Fruit fly (Drosophila melanogaster) whole organism, wandering third instar larva: ENCODE measurements around the gene CG9171.

ENCODE experiments used
- Abd-B ChIP-seq: fragments of >200 bp; optimal IDR thresholded peaks from 2 replicates; lab custom pipeline; 2017; ENCODE audit warnings: missing biosample characterization, missing genetic modification characterization
- CG32264 ChIP-seq: fragments of 200-800 bp; sonication (Bioruptor generic); optimal IDR thresholded peaks from 2 replicates; lab custom pipeline; 2016; ENCODE audit warnings: missing biosample characterization, missing genetic modification characterization
- CG9705 ChIP-seq: fragments of 200-800 bp; sonication (Bioruptor generic); optimal IDR thresholded peaks from 2 replicates; lab custom pipeline; 2018; ENCODE audit warnings: missing biosample characterization, mild to moderate bottlenecking, missing genetic modification characterization
- Dfd ChIP-seq: fragments of >200 bp; optimal IDR thresholded peaks from 2 replicates; lab custom pipeline; 2017; ENCODE audit warnings: missing biosample characterization, missing genetic modification characterization
- Dif ChIP-seq: fragments of 200-275, 200-300 bp; sonication (Bioruptor generic); optimal IDR thresholded peaks from 2 replicates; lab custom pipeline; 2018; ENCODE audit warnings: missing biosample characterization, missing genetic modification characterization; ENCODE audit not compliant: partially characterized antibody
- GATAd ChIP-seq: sonication (Bioruptor generic); optimal IDR thresholded peaks from 2 replicates; lab custom pipeline; 2016; ENCODE audit warnings: missing biosample characterization, missing genetic modification characterization
- HLH106 ChIP-seq: fragments of 200-800 bp; optimal IDR thresholded peaks from 3 replicates; lab custom pipeline; 2019; ENCODE audit warnings: missing biosample characterization, mild to moderate bottlenecking, missing genetic modification characterization, moderate library complexity
- Hnf4 ChIP-seq: fragments of 200-800 bp; sonication (Bioruptor generic); optimal IDR thresholded peaks from 2 replicates; lab custom pipeline; 2016; ENCODE audit warnings: missing biosample characterization, mild to moderate bottlenecking, missing genetic modification characterization
- Hr78 ChIP-seq: fragments of >200 bp; optimal IDR thresholded peaks from 2 replicates; lab custom pipeline; 2017; ENCODE audit warnings: missing biosample characterization, missing genetic modification characterization
- Hr83 ChIP-seq: fragments of 200-300 bp; sonication (Bioruptor generic); optimal IDR thresholded peaks from 2 replicates; lab custom pipeline; 2016; ENCODE audit warnings: missing biosample characterization, mild to moderate bottlenecking, missing genetic modification characterization, moderate library complexity; ENCODE audit not compliant: poor library complexity, severe bottlenecking
- Jra ChIP-seq: sonication (Bioruptor generic); optimal IDR thresholded peaks from 2 replicates; lab custom pipeline; 2016; ENCODE audit warnings: missing biosample characterization, missing genetic modification characterization
- Mio ChIP-seq: sonication (Bioruptor generic); optimal IDR thresholded peaks from 2 replicates; lab custom pipeline; 2016; ENCODE audit warnings: missing biosample characterization, missing genetic modification characterization
- Myc ChIP-seq: fragments of >200 bp; optimal IDR thresholded peaks from 2 replicates; lab custom pipeline; 2017
- N ChIP-seq: fragments of >200 bp; optimal IDR thresholded peaks from 2 replicates; lab custom pipeline; 2018; ENCODE audit warnings: missing biosample characterization, missing external identifiers, missing genetic modification characterization
- OdsH ChIP-seq: fragments of 200-800 bp; sonication (Bioruptor generic); optimal IDR thresholded peaks from 2 replicates; lab custom pipeline; 2016; ENCODE audit warnings: missing biosample characterization, mild to moderate bottlenecking, missing genetic modification characterization
- Rel ChIP-seq, 2 experiments: fragments of 200-800 bp; sonication (Bioruptor generic) in 1 of 2; optimal IDR thresholded peaks; 2 replicates in 1 of 2; 3 replicates in 1 of 2; lab custom pipeline; 2016 to 2019; ENCODE audit warnings: mild to moderate bottlenecking in 2 of 2, missing biosample characterization in 2 of 2, missing genetic modification characterization in 2 of 2, moderate library complexity in 1 of 2
- Sp1 ChIP-seq: fragments of 200-800 bp; sonication (Bioruptor generic); optimal IDR thresholded peaks from 3 replicates; lab custom pipeline; 2019; ENCODE audit warnings: missing biosample characterization, mild to moderate bottlenecking, missing genetic modification characterization, moderate library complexity
- Vsx2 ChIP-seq: fragments of 200-300, 225-300 bp; sonication (Bioruptor generic); optimal IDR thresholded peaks from 2 replicates; lab custom pipeline; 2018; ENCODE audit warnings: missing biosample characterization, missing genetic modification characterization; ENCODE audit not compliant: partially characterized antibody
- br ChIP-seq: fragments of 200-800 bp; sonication (Bioruptor generic); optimal IDR thresholded peaks from 2 replicates; lab custom pipeline; 2016; ENCODE audit warnings: missing biosample characterization, missing genetic modification characterization
- brk ChIP-seq: fragments of 200-800 bp; sonication (Bioruptor generic); optimal IDR thresholded peaks from 2 replicates; lab custom pipeline; 2016; ENCODE audit warnings: missing biosample characterization, mild to moderate bottlenecking, missing genetic modification characterization
- dl ChIP-seq, 2 experiments: fragments of 175-275, 200-275 bp in 1 of 2; fragments of 200-275 bp in 1 of 2; sonication (Bioruptor generic); optimal IDR thresholded peaks; lab custom pipeline; 2018; ENCODE audit warnings: mild to moderate bottlenecking in 2 of 2, missing biosample characterization in 2 of 2, missing genetic modification characterization in 2 of 2, moderate library complexity in 2 of 2; ENCODE audit not compliant: partially characterized antibody in 2 of 2, insufficient read depth in 1 of 2
- dmrt93B ChIP-seq: fragments of 200-800 bp; sonication (Bioruptor generic); optimal IDR thresholded peaks from 2 replicates; lab custom pipeline; 2018; ENCODE audit warnings: missing biosample characterization, mild to moderate bottlenecking, missing genetic modification characterization
- dsf ChIP-seq: sonication (Bioruptor generic); optimal IDR thresholded peaks from 2 replicates; lab custom pipeline; 2016; ENCODE audit warnings: missing biosample characterization, missing genetic modification characterization, borderline replicate concordance
- ey ChIP-seq: fragments of 200-800 bp; sonication (Bioruptor generic); optimal IDR thresholded peaks from 2 replicates; lab custom pipeline; 2016; ENCODE audit warnings: missing biosample characterization, missing genetic modification characterization
- foxo ChIP-seq, 2 experiments: fragments of 200-800 bp; sonication (Bioruptor generic); optimal IDR thresholded peaks; 2 replicates in 1 of 2; 3 replicates in 1 of 2; lab custom pipeline; 2016 to 2017; ENCODE audit warnings: missing biosample characterization in 2 of 2, missing genetic modification characterization in 2 of 2
- fru ChIP-seq: fragments of 200-800 bp; sonication (Bioruptor generic); optimal IDR thresholded peaks from 3 replicates; lab custom pipeline; 2016; ENCODE audit warnings: missing biosample characterization, mild to moderate bottlenecking, missing genetic modification characterization
- h ChIP-seq: fragments of 200-800 bp; sonication (Bioruptor generic); optimal IDR thresholded peaks from 3 replicates; lab custom pipeline; 2016; ENCODE audit warnings: missing biosample characterization, mild to moderate bottlenecking, missing genetic modification characterization
- jim ChIP-seq: fragments of 175-275, 200-325 bp; sonication (Bioruptor generic); optimal IDR thresholded peaks from 2 replicates; lab custom pipeline; 2016; ENCODE audit warnings: missing biosample characterization, mild to moderate bottlenecking, missing genetic modification characterization
- lola ChIP-seq: fragments of >200 bp; optimal IDR thresholded peaks from 2 replicates; lab custom pipeline; 2017; ENCODE audit warnings: missing biosample characterization, missing genetic modification characterization
- pan ChIP-seq: fragments of >200 bp; optimal IDR thresholded peaks from 2 replicates; lab custom pipeline; 2017
- psq ChIP-seq: fragments of 200-800 bp; sonication (Bioruptor generic); optimal IDR thresholded peaks from 3 replicates; lab custom pipeline; 2017; ENCODE audit warnings: missing biosample characterization, mild to moderate bottlenecking, missing genetic modification characterization, moderate library complexity
- sage ChIP-seq: fragments of 200-800 bp; sonication (Bioruptor generic); optimal IDR thresholded peaks from 2 replicates; lab custom pipeline; 2016; ENCODE audit warnings: missing biosample characterization, mild to moderate bottlenecking, missing genetic modification characterization
- sv ChIP-seq: fragments of 200-800 bp; sonication (Bioruptor generic); optimal IDR thresholded peaks from 3 replicates; lab custom pipeline; 2016; ENCODE audit warnings: missing biosample characterization, missing genetic modification characterization
- tai ChIP-seq: sonication (Bioruptor generic); optimal IDR thresholded peaks from 2 replicates; lab custom pipeline; 2016; ENCODE audit warnings: missing biosample characterization, missing genetic modification characterization
- usp ChIP-seq: fragments of >200 bp; optimal IDR thresholded peaks from 2 replicates; lab custom pipeline; 2017; ENCODE audit warnings: missing biosample characterization, missing genetic modification characterization

Gene CG9171

DNA sequence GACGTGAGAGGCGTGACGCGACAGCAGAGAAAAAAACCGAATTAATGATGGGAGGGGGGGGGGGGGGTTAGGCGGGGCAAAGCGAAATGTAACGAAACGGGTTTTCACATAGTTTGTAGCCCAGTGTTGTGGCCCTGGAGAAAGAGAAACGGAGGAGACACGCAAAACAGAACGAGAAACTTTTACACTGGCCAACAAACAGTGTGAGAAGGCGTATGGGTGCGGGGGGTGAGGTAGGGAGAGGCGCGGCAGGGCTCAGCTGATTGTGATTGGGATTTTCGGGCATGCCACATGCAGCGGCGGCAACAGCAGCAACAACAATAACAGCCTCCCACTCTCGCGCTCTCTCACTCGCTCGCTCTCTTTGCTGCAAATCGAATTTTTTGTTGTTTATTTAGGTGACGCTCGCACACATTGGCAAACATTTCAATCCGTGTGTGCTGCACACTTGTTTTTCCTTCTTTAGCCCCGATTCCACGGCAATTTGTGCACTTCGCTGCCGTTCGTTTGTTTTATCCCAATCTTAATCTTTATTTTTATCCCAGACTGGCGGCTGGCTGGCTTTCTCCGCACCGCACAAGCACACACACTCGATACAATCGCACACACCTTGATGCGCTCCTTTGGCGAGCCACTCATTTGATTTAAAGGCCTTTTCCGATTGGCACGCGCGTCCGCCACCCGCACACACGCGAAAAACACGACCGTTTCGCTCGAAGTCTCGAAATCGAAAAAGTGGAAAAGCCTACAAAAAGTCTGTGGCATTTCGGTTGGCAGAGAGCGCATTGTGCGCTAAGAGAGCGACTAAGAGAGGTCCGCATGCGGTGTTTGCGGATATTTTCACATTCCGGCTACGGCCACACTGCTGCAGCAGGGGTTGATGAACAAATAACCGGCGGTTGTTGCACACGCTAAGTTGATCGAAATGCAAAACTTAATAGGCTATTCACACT, at the start of gene CG9171:
CG9171 (minus strand) TSS at position 819 of the 953 bp plus-strand sequence.
- TF ChIP-seq ey (GFP tag; lab: Kevin White, UChicago) (no peak), brk (GFP tag; lab: Kevin White, UChicago) (no peak), lola (GFP tag; lab: Kevin White, UChicago) (no peak), Dif (GFP tag; lab: Kevin White, UChicago) (peak; percentile 37), N (peak; percentile 82), dsf (GFP tag; lab: Kevin White, UChicago) (no peak), CG32264 (GFP tag; lab: Kevin White, UChicago) (no peak), Abd-B (GFP tag; lab: Kevin White, UChicago) (no peak), dl (GFP tag; optimal IDR thresholded peaks at IDR 0.05; lab: Kevin White, UChicago; ENCODE audit: insufficient read depth in 1 of 2, partially characterized antibody in 2 of 2) (peak; percentile 40 to 41), OdsH (peak; percentile 15), psq (GFP tag; lab: Kevin White, UChicago) (peak; percentile 85), Jra (GFP tag; lab: Kevin White, UChicago) (no peak), h (GFP tag; lab: Kevin White, UChicago) (peak; percentile 67), fru (GFP tag; lab: Kevin White, UChicago) (no peak), CG9705 (GFP tag; lab: Kevin White, UChicago) (no peak), GATAd (GFP tag; lab: Kevin White, UChicago) (no peak), pan (no peak), tai (GFP tag; lab: Kevin White, UChicago) (no peak), dmrt93B (GFP tag; lab: Kevin White, UChicago) (no peak), HLH106 (peak; percentile 1), Rel (GFP tag; optimal IDR thresholded peaks at IDR 0.05; lab: Kevin White, UChicago) (no peak), Rel (tag; optimal IDR thresholded peaks at IDR 0.05; lab: Kevin White, UChicago) (peak; percentile 32), foxo (GFP tag; optimal IDR thresholded peaks at IDR 0.05; lab: Kevin White, UChicago) (peak in 1 of 2 experiments; percentile 28), Mio (GFP tag; lab: Kevin White, UChicago) (no peak), sage (GFP tag; lab: Kevin White, UChicago) (no peak), Dfd (peak; percentile 12), br (GFP tag; lab: Kevin White, UChicago) (no peak), Hr78 (GFP tag; lab: Kevin White, UChicago) (peak; percentile 71), usp (no peak), Hr83 (GFP tag; lab: Kevin White, UChicago) (no peak), Sp1 (GFP tag; lab: Kevin White, UChicago) (peak; percentile 47), Myc (lab: Kevin White, UChicago) (no peak)

DNA sequence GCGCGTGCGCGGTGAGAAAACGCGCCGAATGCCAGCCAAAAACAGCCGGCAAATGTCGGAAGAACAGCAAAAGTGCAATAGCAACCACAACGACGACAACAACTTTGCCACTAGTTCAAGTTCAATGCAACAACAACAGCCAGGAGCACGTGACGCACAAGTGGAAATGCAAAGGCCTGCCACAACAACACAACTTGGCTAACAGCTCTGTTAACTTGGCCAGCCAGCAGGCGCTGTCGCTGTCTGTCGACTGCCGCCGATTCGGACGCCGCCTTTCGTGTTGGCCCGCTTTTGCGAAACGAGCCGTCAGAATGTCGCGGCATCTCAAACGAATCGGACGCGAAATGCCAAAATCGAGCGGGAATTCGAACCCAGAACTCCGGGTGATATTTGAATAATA, 23.7 kb upstream of the CG9171 start, which contains the start of gene TrissinR:
TrissinR (plus strand) TSS at position 301 of the 400 bp plus-strand sequence.
- TF ChIP-seq foxo (GFP tag; optimal IDR thresholded peaks at IDR 0.05; lab: Kevin White, UChicago) (no peak), dsf (GFP tag; lab: Kevin White, UChicago) (no peak), Sp1 (GFP tag; lab: Kevin White, UChicago) (no peak), Hnf4 (GFP tag; lab: Kevin White, UChicago) (no peak), sv (GFP tag; lab: Kevin White, UChicago) (no peak), Vsx2 (GFP tag; lab: Kevin White, UChicago) (no peak), Mio (GFP tag; lab: Kevin White, UChicago) (no peak), Myc (lab: Kevin White, UChicago) (no peak), Dfd (no peak), jim (GFP tag; lab: Kevin White, UChicago) (no peak)

DNA sequence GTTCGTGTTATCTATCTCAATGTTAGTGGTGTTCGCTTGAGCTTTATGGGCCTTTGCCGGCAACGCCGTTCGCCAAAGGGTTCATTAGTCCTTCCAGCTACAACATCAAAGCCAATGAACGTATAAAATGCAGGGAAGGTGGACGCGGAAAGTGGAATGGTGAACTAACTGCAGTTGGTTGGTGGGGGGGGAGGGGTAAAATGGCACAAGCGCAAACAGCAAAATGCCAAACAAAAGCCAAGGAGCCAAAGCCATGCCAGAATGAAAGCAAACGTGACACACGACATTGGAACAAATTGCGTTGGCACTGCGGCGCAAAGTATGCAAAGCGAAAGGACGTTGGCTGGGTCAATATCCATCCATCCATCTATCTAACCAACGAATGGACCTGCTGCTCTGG, 20.9 kb upstream of the CG9171 start:
- no peak for TF ChIP-seq brk (GFP tag; lab: Kevin White, UChicago)
- no peak for TF ChIP-seq N
- no peak for TF ChIP-seq sage (GFP tag; lab: Kevin White, UChicago)
- peak; percentile 95 for TF ChIP-seq Dfd
- no peak for TF ChIP-seq br (GFP tag; lab: Kevin White, UChicago)
- no peak for TF ChIP-seq lola (GFP tag; lab: Kevin White, UChicago)
- no peak for TF ChIP-seq usp
- no peak for TF ChIP-seq dmrt93B (GFP tag; lab: Kevin White, UChicago)
- TF ChIP-seq h (GFP tag; lab: Kevin White, UChicago) = no peak
